Worm (Caenorhabditis elegans): ENCODE measurements around the gene C30H6.12.

DNA sequence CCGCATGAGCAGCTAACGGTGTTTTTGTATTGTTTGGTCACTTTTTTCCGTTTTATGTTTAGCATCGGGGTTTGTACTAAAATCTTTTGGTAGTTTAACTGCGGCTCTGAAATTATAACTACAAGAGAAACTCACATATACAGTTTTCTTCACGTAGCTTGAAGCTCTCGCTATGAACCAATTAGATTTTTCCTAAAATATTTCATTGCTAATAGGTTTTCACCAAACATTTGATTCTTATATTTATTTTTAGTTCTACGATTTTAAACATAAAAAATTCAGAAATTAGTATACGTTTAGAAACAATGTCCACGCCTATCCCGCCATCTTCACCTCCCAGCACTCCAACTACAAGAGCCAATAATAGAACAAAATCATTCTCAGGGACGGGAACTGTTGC, 44.3 kb downstream of the C30H6.12 start, which contains the start of gene C06A12.3:
- no peak for TF ChIP-seq F13C5.2 (tag; optimal IDR thresholded peaks at IDR 0.05)
- TF ChIP-seq tra-4 (tag; optimal IDR thresholded peaks at IDR 0.05): no peak
- TF ChIP-seq aly-1 (tag; optimal IDR thresholded peaks at IDR 0.05): no peak
- no peak for TF ChIP-seq ets-7 (tag; optimal IDR thresholded peaks at IDR 0.05)
- no peak for TF ChIP-seq pes-1 (GFP tag; IDR thresholded peaks at IDR 0.05)
- TF ChIP-seq ama-1 (optimal IDR thresholded peaks at IDR 0.05): no peak
- TF ChIP-seq hmbx-1 (tag; optimal IDR thresholded peaks at IDR 0.05): no peak
- no peak for TF ChIP-seq tbx-37 (GFP tag; conservative IDR thresholded peaks at IDR 0.05)
- no peak for TF ChIP-seq ceh-13 (GFP tag; optimal IDR thresholded peaks at IDR 0.05)
- no peak for TF ChIP-seq flt-1 (GFP tag; IDR thresholded peaks at IDR 0.05)
- TF ChIP-seq tbx-11 (GFP tag; IDR thresholded peaks at IDR 0.05): no peak
- no peak for TF ChIP-seq hnd-1 (tag; optimal IDR thresholded peaks at IDR 0.05)
- TF ChIP-seq scrt-1 (GFP tag; IDR thresholded peaks at IDR 0.05): no peak

Measured in whole organism, early embryonic.